Worm (Caenorhabditis elegans): ENCODE data around the gene agt-2.

The agt-2 gene

DNA sequence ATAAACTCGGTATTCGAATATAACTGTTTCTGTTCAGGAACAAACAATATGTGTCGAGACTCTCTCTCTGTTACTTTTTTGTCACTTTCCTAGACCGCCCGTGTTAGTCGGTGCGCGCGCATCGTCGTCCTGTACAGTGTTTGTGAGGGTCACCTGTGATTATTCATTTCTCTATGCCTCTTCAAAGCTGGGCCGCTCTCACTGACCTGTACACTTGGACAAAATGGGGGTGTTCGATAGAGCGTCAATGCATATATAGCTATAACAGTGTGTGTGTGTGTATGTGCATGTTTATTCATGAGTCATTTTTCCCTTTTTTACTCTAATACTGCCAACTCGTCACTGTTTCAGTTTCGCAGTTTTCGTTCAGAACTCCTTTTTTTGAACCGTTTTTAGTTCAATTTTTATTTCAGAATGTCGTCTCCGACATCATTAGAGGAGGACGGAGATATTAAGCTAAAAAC lies 6.0 kb upstream of the agt-2 start, which contains the start of gene pkc-3 (continued):
- peak; percentile 45; the same call in 1 of the 2 replicates for TF ChIP-seq attf-6 (GFP tag; IDR thresholded peaks at IDR 0.05)
- 0 out of 2 replicates have a peak, but pooled peaks have one; percentile 3 for TF ChIP-seq egl-18 (GFP tag; IDR thresholded peaks at IDR 0.05)
- TF ChIP-seq tbx-9 (tag; optimal IDR thresholded peaks at IDR 0.05; ENCODE audit: borderline replicate concordance): no peak
- no peak for TF ChIP-seq cebp-1 (GFP tag; IDR thresholded peaks at IDR 0.05)
- peak; percentile 65 for TF ChIP-seq cebp-1 (tag; optimal IDR thresholded peaks at IDR 0.05)
- peak; percentile 34 for TF ChIP-seq ztf-22 (GFP tag; optimal IDR thresholded peaks at IDR 0.05)
- TF ChIP-seq ceh-79 (tag; optimal IDR thresholded peaks at IDR 0.05): no peak
- TF ChIP-seq zim-3 (tag; optimal IDR thresholded peaks at IDR 0.05): no peak
- TF ChIP-seq F39B2.1 (GFP tag; IDR thresholded peaks at IDR 0.05): 0 out of 2 replicates have a peak, but pooled peaks have one; percentile 54
- peak; percentile 72 for TF ChIP-seq nfyb-1 (GFP tag; IDR thresholded peaks at IDR 0.05)
- TF ChIP-seq sea-2 (GFP tag; IDR thresholded peaks at IDR 0.05): no peak
- peak; percentile 44 for TF ChIP-seq dpff-1 (tag; optimal IDR thresholded peaks at IDR 0.05)
- peak; percentile 44 for TF ChIP-seq lsl-1 (GFP tag; optimal IDR thresholded peaks at IDR 0.05)
- TF ChIP-seq Y53F4B.3 (GFP tag; IDR thresholded peaks at IDR 0.05): no peak
- TF ChIP-seq K12H6.12 (tag; optimal IDR thresholded peaks at IDR 0.05): peak; percentile 40
- TF ChIP-seq madf-8 (GFP tag; conservative IDR thresholded peaks at IDR 0.05): no peak
- peak; percentile 54 for TF ChIP-seq pha-4 (tag; optimal IDR thresholded peaks at IDR 0.05)
- TF ChIP-seq die-1 (tag; optimal IDR thresholded peaks at IDR 0.05): peak; percentile 55
- peak; percentile 72 for TF ChIP-seq lin-26 (GFP tag; IDR thresholded peaks at IDR 0.05)
- peak; percentile 50 to 78 for TF ChIP-seq let-607 (tag; optimal IDR thresholded peaks at IDR 0.05)
- no peak for TF ChIP-seq rpc-1 (optimal IDR thresholded peaks at IDR 0.05)
- TF ChIP-seq rpc-1 (tag; optimal IDR thresholded peaks at IDR 0.05): no peak
- peak; percentile 37 for TF ChIP-seq F22D6.2 (tag; optimal IDR thresholded peaks at IDR 0.05)
- TF ChIP-seq unc-130 (GFP tag; optimal IDR thresholded peaks at IDR 0.05): peak; percentile 34
- peak; percentile 82 for TF ChIP-seq chd-7 (tag; optimal IDR thresholded peaks at IDR 0.05)
- TF ChIP-seq ceh-58 (GFP tag; IDR thresholded peaks at IDR 0.05): no peak
- TF ChIP-seq lir-1 (GFP tag; conservative IDR thresholded peaks at IDR 0.05): 0 out of 2 replicates have a peak, but pooled peaks have one; percentile 41
- no peak for TF ChIP-seq rec-8 (tag; optimal IDR thresholded peaks at IDR 0.05)
- TF ChIP-seq nfya-2 (GFP tag; IDR thresholded peaks at IDR 0.05): no peak
- TF ChIP-seq F49E8.2 (tag; optimal IDR thresholded peaks at IDR 0.05; ENCODE audit: insufficient read depth): peak; percentile 28
- TF ChIP-seq ztf-26 (tag; optimal IDR thresholded peaks at IDR 0.05): peak; percentile 51
- peak; percentile 76 for TF ChIP-seq atf-7 (tag; optimal IDR thresholded peaks at IDR 0.05)
- peak; percentile 92 for TF ChIP-seq B0336.3 (GFP tag; IDR thresholded peaks at IDR 0.05)
- no peak for TF ChIP-seq F57C9.4 (tag; optimal IDR thresholded peaks at IDR 0.05)
- TF ChIP-seq zfh-2 (GFP tag; conservative IDR thresholded peaks at IDR 0.05): peak; percentile 40; the same call in 1 of the 2 replicates
- TF ChIP-seq akir-1 (GFP tag; optimal IDR thresholded peaks at IDR 0.05): no peak

DNA sequence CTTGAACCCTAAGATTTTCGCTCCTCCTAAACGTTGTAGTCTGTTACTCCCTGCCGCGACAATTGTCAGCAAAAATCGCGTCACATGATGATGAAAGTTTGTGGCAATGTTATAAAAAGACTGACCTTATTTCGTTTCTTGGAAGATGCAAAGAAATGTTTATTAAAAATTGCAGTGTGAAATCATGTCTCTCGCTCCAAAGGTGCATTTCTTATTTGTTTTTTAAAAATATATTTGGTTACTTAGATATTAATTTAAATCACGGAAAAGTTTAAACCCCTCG lies 4.6 kb upstream of the agt-2 start:
- TF ChIP-seq ceh-40 (GFP tag; IDR thresholded peaks at IDR 0.05) (no peak), aptf-3 (GFP tag; IDR thresholded peaks at IDR 0.05) (no peak), B0019.2 (GFP tag; conservative IDR thresholded peaks at IDR 0.05) (no peak), ceh-100 (GFP tag; IDR thresholded peaks at IDR 0.05) (no peak), ztf-26 (tag; optimal IDR thresholded peaks at IDR 0.05) (no peak), K12H6.12 (tag; optimal IDR thresholded peaks at IDR 0.05) (no peak), F49E8.2 (tag; optimal IDR thresholded peaks at IDR 0.05; ENCODE audit: insufficient read depth) (no peak), C06A6.2 (GFP tag; conservative IDR thresholded peaks at IDR 0.05) (no peak), F23B12.7 (tag; optimal IDR thresholded peaks at IDR 0.05; ENCODE audit: insufficient read depth) (no peak), madf-10 (tag; optimal IDR thresholded peaks at IDR 0.05) (no peak), let-607 (tag; optimal IDR thresholded peaks at IDR 0.05) (peak in 1 of 2 experiments; percentile 5), ztf-25 (GFP tag; IDR thresholded peaks at IDR 0.05) (no peak), somi-1 (GFP tag; optimal IDR thresholded peaks at IDR 0.05) (no peak), lag-1 (GFP tag; IDR thresholded peaks at IDR 0.05) (no peak), lir-1 (GFP tag; conservative IDR thresholded peaks at IDR 0.05) (no peak), ztf-28 (GFP tag; IDR thresholded peaks at IDR 0.05) (no peak), lin-26 (GFP tag; IDR thresholded peaks at IDR 0.05) (0 out of 2 replicates have a peak, but pooled peaks have one; percentile 29), mcd-1 (GFP tag; IDR thresholded peaks at IDR 0.05) (no peak), nhr-80 (tag; optimal IDR thresholded peaks at IDR 0.05) (peak; percentile 16), mes-4 (tag; optimal IDR thresholded peaks at IDR 0.05) (no peak)

Data from whole organism, young adult.